Worm (Caenorhabditis elegans) whole organism, dauer: ENCODE data around the gene elt-2.

ENCODE experiments used
- unc-62 ChIP-seq: sonication (generic microtip); optimal IDR thresholded peaks from 2 replicates; lab custom pipeline; 2017; ENCODE audit warnings: missing biosample characterization, missing genetic modification reagents, missing genetic modification characterization

elt-2 gene

DNA sequence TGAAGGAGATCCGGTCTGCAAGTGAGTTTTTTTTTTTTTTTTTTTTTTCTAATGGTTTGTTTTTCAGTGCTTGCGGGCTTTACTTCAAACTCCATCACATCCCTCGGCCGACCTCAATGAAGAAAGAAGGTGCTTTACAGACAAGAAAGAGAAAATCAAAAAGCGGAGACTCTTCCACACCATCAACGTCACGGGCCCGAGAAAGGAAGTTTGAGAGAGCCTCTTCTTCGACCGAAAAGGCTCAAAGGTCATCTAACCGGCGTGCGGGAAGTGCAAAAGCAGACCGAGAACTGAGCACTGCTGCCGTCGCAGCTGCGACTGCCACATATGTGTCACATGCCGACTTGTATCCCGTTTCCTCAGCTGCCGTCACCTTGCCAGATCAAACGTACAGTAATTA lies 1.2 kb downstream of the elt-2 start:
- no peak for TF ChIP-seq unc-62 (GFP tag; lab: Kevin White, UChicago)

DNA sequence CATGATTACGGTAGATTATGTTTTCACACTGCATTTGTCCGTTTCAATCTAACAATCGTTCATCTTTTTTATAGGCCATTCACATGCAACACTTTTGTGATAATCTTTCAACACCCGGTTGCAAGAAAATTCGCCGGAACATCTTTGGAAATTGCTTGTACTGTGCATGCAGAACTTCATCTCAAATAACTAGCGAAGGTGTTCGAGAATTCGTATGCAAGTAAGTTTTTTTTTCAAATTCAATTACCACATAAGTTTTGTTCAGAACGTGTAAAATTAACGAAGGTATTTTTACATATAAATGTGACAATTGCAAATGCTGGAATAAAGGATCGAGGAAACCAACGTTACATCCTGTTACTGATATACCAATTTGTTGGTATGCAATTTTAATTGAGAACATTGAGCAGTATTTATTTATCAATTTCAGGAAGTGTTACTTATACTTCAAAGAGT lies 4.3 kb downstream of the elt-2 start, which contains the start of gene C33D3.3:
Gene C33D3.3 (plus strand): TSS at position 51 of the 456 bp plus-strand sequence.
- TF ChIP-seq unc-62 (GFP tag; lab: Kevin White, UChicago): no peak

ce11 chrX:10488763-10489162 lies 7.7 kb downstream of the elt-2 start, which contains the start of gene C33D3.4:
Gene C33D3.4, plus strand, starts transcription at chrX:10489063.
- TF ChIP-seq unc-62 (GFP tag; lab: Kevin White, UChicago): no peak

- no peak for TF ChIP-seq unc-62 (GFP tag; lab: Kevin White, UChicago)
These were observed 10.0 kb downstream of the elt-2 start, which contains the start of gene C33D3.5 for ce11 chrX:10491044-10491443. Gene C33D3.5, plus strand, starts transcription at chrX:10491344.

DNA sequence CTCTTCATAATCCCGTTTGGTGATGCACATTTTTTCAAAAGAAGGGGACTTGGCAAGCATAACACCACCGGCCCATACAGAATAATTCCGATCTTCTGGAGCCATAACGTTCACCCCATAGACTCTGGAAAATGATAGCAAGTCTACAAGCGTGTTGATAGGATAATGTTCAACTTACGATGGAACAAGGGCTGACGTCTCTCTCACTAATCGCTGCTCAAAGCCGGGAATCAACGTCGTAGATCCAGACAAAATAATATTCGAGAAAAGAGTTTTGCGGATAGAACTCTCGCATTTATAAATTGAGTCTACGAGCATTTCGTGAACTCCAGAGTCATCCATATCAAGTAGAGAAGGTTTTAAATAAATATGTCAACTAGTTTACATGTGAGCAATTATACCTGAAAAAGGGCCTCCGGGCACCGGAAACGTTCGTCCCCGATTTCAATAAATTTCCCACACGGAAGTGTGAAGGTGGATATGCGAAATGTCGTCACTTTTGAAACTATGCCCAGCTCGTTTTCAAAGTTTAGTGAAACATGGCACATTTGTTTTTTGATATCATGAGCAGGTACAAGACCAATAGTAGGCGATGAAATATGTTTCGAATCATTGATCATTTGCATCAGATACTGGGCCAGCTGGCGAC lies 11.0 kb downstream of the elt-2 start:
- TF ChIP-seq unc-62 (GFP tag; lab: Kevin White, UChicago): no peak

ce11 chrX:10499590-10499989 lies 18.6 kb downstream of the elt-2 start, which contains the start of gene vab-3:
Gene vab-3, plus strand, starts transcription at chrX:10499890.
- TF ChIP-seq unc-62 (GFP tag; lab: Kevin White, UChicago): no peak

- no peak for TF ChIP-seq unc-62 (GFP tag; lab: Kevin White, UChicago)
These were observed 22.4 kb downstream of the elt-2 start for ce11 chrX:10503393-10503792.

ce11 chrX:10505193-10505592 lies 24.2 kb downstream of the elt-2 start:
- TF ChIP-seq unc-62 (GFP tag; lab: Kevin White, UChicago): no peak

- TF ChIP-seq unc-62 (GFP tag; lab: Kevin White, UChicago): no peak
These were observed 26.9 kb downstream of the elt-2 start for ce11 chrX:10507971-10508370.

- TF ChIP-seq unc-62 (GFP tag; lab: Kevin White, UChicago): no peak
These were observed 33.0 kb downstream of the elt-2 start for ce11 chrX:10514056-10514455.

DNA sequence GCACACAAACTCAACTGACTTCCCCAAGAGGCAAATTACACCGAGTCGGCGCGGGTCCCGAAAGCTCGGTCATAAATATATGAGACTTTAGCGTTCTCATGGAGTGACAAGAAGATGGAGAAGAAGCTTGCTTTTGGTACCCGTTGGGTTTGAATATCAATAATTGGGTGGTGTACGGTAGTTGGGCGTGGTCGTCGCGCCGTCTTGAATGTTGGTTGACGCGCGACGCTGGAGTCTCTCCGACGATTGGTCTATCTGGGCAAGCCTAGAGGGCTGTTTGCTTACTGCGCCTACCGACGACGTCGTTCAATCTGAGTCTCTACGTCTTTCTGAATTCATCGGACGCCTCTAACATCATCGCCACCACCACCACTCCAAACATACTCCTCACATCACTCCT lies 33.8 kb downstream of the elt-2 start:
- no peak for TF ChIP-seq unc-62 (GFP tag; lab: Kevin White, UChicago)

- TF ChIP-seq unc-62 (GFP tag; lab: Kevin White, UChicago): no peak
These were observed 35.5 kb downstream of the elt-2 start for ce11 chrX:10516549-10516948.

DNA sequence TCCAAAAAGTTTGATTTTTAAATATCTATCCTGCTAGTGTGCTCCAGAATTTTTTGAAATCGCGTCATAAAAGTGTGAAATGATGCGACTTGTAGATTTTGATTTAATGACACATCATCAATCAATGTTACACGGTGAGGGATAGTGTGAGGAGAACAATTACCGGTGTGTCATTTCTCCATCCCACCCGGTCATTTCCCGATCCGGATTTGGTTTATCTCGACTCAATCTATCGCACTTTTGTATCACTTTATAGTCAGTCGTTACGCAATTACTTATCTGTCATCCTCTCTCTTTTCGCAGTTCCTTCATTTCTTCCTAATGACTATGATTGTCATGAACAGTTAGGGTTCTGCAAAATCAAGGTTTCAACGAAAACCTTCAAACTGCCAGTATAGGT lies 39.1 kb downstream of the elt-2 start:
- no peak for TF ChIP-seq unc-62 (GFP tag; lab: Kevin White, UChicago)

- no peak for TF ChIP-seq unc-62 (GFP tag; lab: Kevin White, UChicago)
These were observed 40.3 kb downstream of the elt-2 start, which contains the start of gene F14F3.4 for ce11 chrX:10521313-10521712. Gene F14F3.4, minus strand, starts transcription at chrX:10521413.

DNA sequence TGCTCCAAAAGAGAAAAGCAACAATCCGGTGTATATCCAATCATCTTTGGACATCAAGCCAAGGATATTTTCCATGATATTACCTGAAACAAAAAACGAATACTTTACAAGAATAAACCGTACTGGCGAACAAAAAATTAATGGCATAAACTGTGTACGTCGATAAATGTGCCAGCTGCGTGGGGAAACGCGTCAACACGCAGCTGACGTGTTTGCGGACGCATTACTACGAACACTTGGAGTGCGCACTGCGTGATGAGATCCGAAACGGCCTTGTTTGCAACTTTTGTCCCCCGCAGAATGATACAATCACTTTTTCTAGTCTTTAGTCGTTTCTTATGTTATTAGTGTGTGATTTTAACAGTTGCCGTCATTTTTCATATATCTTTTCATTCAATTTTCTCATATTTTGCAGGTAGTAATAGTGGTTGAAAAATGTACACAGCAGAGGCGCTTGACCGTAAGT lies 43.5 kb downstream of the elt-2 start, which contains the start of the genes mboa-7 and git-1:
Gene mboa-7 (minus strand): TSS at position 83 of the 466 bp plus-strand sequence.
Gene git-1 (plus strand): TSS at position 416 of the 466 bp plus-strand sequence.
- TF ChIP-seq unc-62 (GFP tag; lab: Kevin White, UChicago): no peak

DNA sequence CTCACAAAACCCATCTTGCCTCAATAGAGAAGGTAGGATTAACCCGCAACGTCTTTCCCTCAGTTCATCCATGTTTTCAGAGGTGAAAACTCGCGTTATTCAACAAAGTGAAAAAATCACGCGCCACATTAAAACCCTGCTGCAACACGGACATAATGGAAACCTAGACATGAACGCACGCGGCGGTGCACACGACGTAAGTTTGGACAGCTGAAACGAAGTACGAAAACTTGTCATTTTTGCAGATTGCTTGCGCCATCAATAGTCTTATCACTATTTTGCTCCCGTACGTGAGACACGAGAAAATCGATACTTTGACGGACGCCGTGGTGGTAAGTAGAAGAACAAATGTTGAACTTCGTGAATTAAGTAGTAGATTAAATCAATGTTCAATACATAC lies 46.4 kb downstream of the elt-2 start:
- TF ChIP-seq unc-62 (GFP tag; lab: Kevin White, UChicago): no peak

ce11 chrX:10528993-10529392 lies 48.0 kb downstream of the elt-2 start, which contains the start of the genes F14F3.5 and slcf-1:
Gene F14F3.5, minus strand, starts transcription at chrX:10529226.
Gene slcf-1, plus strand, starts transcription at chrX:10529294.
- no peak for TF ChIP-seq unc-62 (GFP tag; lab: Kevin White, UChicago)
